Worm (Caenorhabditis elegans) whole organism, young adult: Measurements from ENCODE around the gene Y105C5B.1413.
A peak's percentile ranks its signal among the peaks of the same experiment; 100 is the strongest.

Experiments
- B0336.3 ChIP-seq: fragments of 200-800 bp; sonication (Bioruptor generic); IDR thresholded peaks from 2 replicates; pipeline ENCODE4 v1.3.6; 2022; ENCODE audit warnings: missing genetic modification characterization, missing compliant biosample characterization
- D2030.7 ChIP-seq: fragments of 200-800 bp; sonication (Bioruptor generic); IDR thresholded peaks from 2 replicates; pipeline ENCODE4 v1.3.6; 2022; ENCODE audit warnings: missing genetic modification reagents, missing genetic modification characterization, missing compliant biosample characterization
- F39B2.1 ChIP-seq: fragments of 200-800 bp; sonication (Bioruptor generic); IDR thresholded peaks from 2 replicates; pipeline ENCODE4 v1.3.6; 2022; ENCODE audit warnings: missing genetic modification reagents, missing genetic modification characterization, missing compliant biosample characterization
- F55B11.4 ChIP-seq: sonication (generic microtip); optimal IDR thresholded peaks from 2 replicates; lab custom pipeline; 2016; ENCODE audit warnings: missing compliant biosample characterization, missing genetic modification characterization, borderline replicate concordance; ENCODE audit not compliant: insufficient read depth
- Y53F4B.3 ChIP-seq: fragments of 200-800 bp; sonication (Bioruptor generic); IDR thresholded peaks from 2 replicates; pipeline ENCODE4 v1.3.6; 2022; ENCODE audit warnings: missing genetic modification reagents, missing genetic modification characterization, missing compliant biosample characterization
- Y56A3A.18 ChIP-seq: fragments of 200-800 bp; sonication (Bioruptor generic); IDR thresholded peaks from 2 replicates; pipeline ENCODE4 v1.3.6; 2022; ENCODE audit warnings: missing genetic modification reagents, missing genetic modification characterization, missing compliant biosample characterization
- Y67H2A.10 ChIP-seq: fragments of 200-800 bp; sonication (Bioruptor generic); conservative IDR thresholded peaks from 2 replicates; pipeline ENCODE4 v1.3.6; 2022; ENCODE audit warnings: missing genetic modification reagents, missing genetic modification characterization, missing compliant biosample characterization
- Y79H2A.3 ChIP-seq: fragments of 200-800 bp; sonication (Bioruptor generic); conservative IDR thresholded peaks from 2 replicates; pipeline ENCODE4 v1.3.6; 2022; ENCODE audit warnings: missing genetic modification reagents, missing genetic modification characterization, missing compliant biosample characterization
- ama-1 ChIP-seq, 3 experiments: fragments of 150-350 bp in 1 of 3; sonication (generic microtip) in 2 of 3; optimal IDR thresholded peaks; 2 replicates each; lab custom pipeline; 2014 to 2018; ENCODE audit warnings: missing biosample characterization in 2 of 3, missing genetic modification characterization in 2 of 3, missing genetic modification reagents in 2 of 3
- aptf-2 ChIP-seq: fragments of 200-800 bp; sonication (Bioruptor generic); conservative IDR thresholded peaks from 2 replicates; pipeline ENCODE4 v1.3.6; 2022; ENCODE audit warnings: missing genetic modification reagents, missing genetic modification characterization, missing compliant biosample characterization
- aptf-3 ChIP-seq: fragments of 200-800 bp; sonication (Bioruptor generic); IDR thresholded peaks from 2 replicates; pipeline ENCODE4 v1.3.6; 2022; ENCODE audit warnings: missing genetic modification characterization, missing compliant biosample characterization
- atf-7 ChIP-seq: sonication (generic microtip); optimal IDR thresholded peaks from 2 replicates; lab custom pipeline; 2017; ENCODE audit warnings: mild to moderate bottlenecking, missing genetic modification characterization, missing compliant biosample characterization
- attf-6 ChIP-seq: fragments of 200-800 bp; sonication (Bioruptor generic); IDR thresholded peaks from 2 replicates; pipeline ENCODE4 v1.3.6; 2022; ENCODE audit warnings: missing genetic modification reagents, missing genetic modification characterization, missing compliant biosample characterization
- bed-1 ChIP-seq: fragments of 200-800 bp; sonication (Bioruptor generic); IDR thresholded peaks from 2 replicates; pipeline ENCODE4 v1.3.6; 2022; ENCODE audit warnings: missing genetic modification reagents, missing genetic modification characterization, missing compliant biosample characterization
- cebp-1 ChIP-seq, 2 experiments: fragments of 200-800 bp in 1 of 2; sonication (Bioruptor generic) in 1 of 2; sonication (generic microtip) in 1 of 2; IDR thresholded peaks in 1 of 2; optimal IDR thresholded peaks in 1 of 2; 2 replicates each; pipeline versions ENCODE4 v1.3.6 to Lab custom; 2017 to 2022; ENCODE audit warnings: missing compliant biosample characterization in 2 of 2, missing genetic modification characterization in 2 of 2, mild to moderate bottlenecking in 1 of 2, missing genetic modification reagents in 1 of 2, moderate library complexity in 1 of 2
- ceh-58 ChIP-seq: fragments of 200-800 bp; sonication (Bioruptor generic); IDR thresholded peaks from 2 replicates; pipeline ENCODE4 v1.3.6; 2022; ENCODE audit warnings: missing genetic modification characterization, missing compliant biosample characterization
- ceh-91 ChIP-seq: fragments of 200-800 bp; sonication (Bioruptor generic); IDR thresholded peaks from 2 replicates; pipeline ENCODE4 v1.3.6; 2022; ENCODE audit warnings: missing genetic modification reagents, missing genetic modification characterization, missing compliant biosample characterization
- die-1 ChIP-seq: sonication (generic microtip); optimal IDR thresholded peaks from 2 replicates; lab custom pipeline; 2016; ENCODE audit warnings: missing genotype, mild to moderate bottlenecking, missing genetic modification characterization, missing compliant biosample characterization
- dox-1 ChIP-seq: fragments of 200-800 bp; sonication (Bioruptor generic); IDR thresholded peaks from 2 replicates; pipeline ENCODE4 v1.3.6; 2022; ENCODE audit warnings: missing genetic modification reagents, missing genetic modification characterization, missing compliant biosample characterization
- dpff-1 ChIP-seq: sonication (generic microtip); optimal IDR thresholded peaks from 2 replicates; lab custom pipeline; 2017; ENCODE audit warnings: mild to moderate bottlenecking, missing genetic modification characterization, missing compliant biosample characterization
- egl-18 ChIP-seq: fragments of 200-800 bp; sonication (Bioruptor generic); IDR thresholded peaks from 2 replicates; pipeline ENCODE4 v1.3.6; 2022; ENCODE audit warnings: missing genetic modification reagents, missing genetic modification characterization, missing compliant biosample characterization
- egl-44 ChIP-seq: fragments of 200-800 bp; sonication (Bioruptor generic); IDR thresholded peaks from 2 replicates; pipeline ENCODE4 v1.3.6; 2022; ENCODE audit warnings: missing genetic modification reagents, missing genetic modification characterization, missing compliant biosample characterization
- ets-4 ChIP-seq: fragments of 200-800 bp; sonication (Bioruptor generic); optimal IDR thresholded peaks from 2 replicates; lab custom pipeline; 2018; ENCODE audit warnings: mild to moderate bottlenecking, missing genetic modification characterization, missing compliant biosample characterization
- him-1 ChIP-seq: sonication (generic microtip); optimal IDR thresholded peaks from 2 replicates; lab custom pipeline; 2016; ENCODE audit warnings: missing genotype, missing genetic modification reagents, missing genetic modification characterization, missing compliant biosample characterization
- hsf-1 ChIP-seq: fragments of 200-800 bp; sonication (Bioruptor generic); IDR thresholded peaks from 2 replicates; pipeline ENCODE4 v1.3.6; 2022; ENCODE audit warnings: missing genetic modification reagents, missing genetic modification characterization, missing compliant biosample characterization
- let-526 ChIP-seq: fragments of 200-800 bp; sonication (Bioruptor generic); IDR thresholded peaks from 2 replicates; pipeline ENCODE4 v1.3.6; 2022; ENCODE audit warnings: missing genetic modification reagents, missing genetic modification characterization, missing compliant biosample characterization
- lin-26 ChIP-seq: fragments of 200-800 bp; sonication (Bioruptor generic); IDR thresholded peaks from 2 replicates; pipeline ENCODE4 v1.3.6; 2022; ENCODE audit warnings: missing genetic modification reagents, missing genetic modification characterization, missing compliant biosample characterization
- lin-40 ChIP-seq: sonication (generic microtip); optimal IDR thresholded peaks from 2 replicates; lab custom pipeline; 2016; ENCODE audit warnings: missing genetic modification characterization, mild to moderate bottlenecking, missing compliant biosample characterization, missing genotype, missing genetic modification reagents
- lin-54 ChIP-seq: fragments of 200-800 bp; sonication (Bioruptor generic); optimal IDR thresholded peaks from 2 replicates; lab custom pipeline; 2018; ENCODE audit warnings: mild to moderate bottlenecking, missing genetic modification characterization, missing compliant biosample characterization
- lsl-1 ChIP-seq: fragments of 200-800 bp; sonication (Bioruptor generic); optimal IDR thresholded peaks from 2 replicates; lab custom pipeline; 2018; ENCODE audit warnings: mild to moderate bottlenecking, missing genetic modification characterization, moderate library complexity, missing compliant biosample characterization
- madf-10 ChIP-seq: sonication (generic microtip); optimal IDR thresholded peaks from 2 replicates; lab custom pipeline; 2016; ENCODE audit warnings: mild to moderate bottlenecking, missing genetic modification characterization, missing compliant biosample characterization
- mcd-1 ChIP-seq: fragments of 200-800 bp; sonication (Bioruptor generic); IDR thresholded peaks from 2 replicates; pipeline ENCODE4 v1.3.6; 2022; ENCODE audit warnings: missing genetic modification reagents, missing genetic modification characterization, missing compliant biosample characterization
- nfyb-1 ChIP-seq: fragments of 200-800 bp; sonication (Bioruptor generic); IDR thresholded peaks from 2 replicates; pipeline ENCODE4 v1.3.6; 2022; ENCODE audit warnings: missing genetic modification reagents, missing genetic modification characterization, missing compliant biosample characterization
- nhr-179 ChIP-seq: sonication (generic microtip); optimal IDR thresholded peaks from 2 replicates; lab custom pipeline; 2016; ENCODE audit warnings: mild to moderate bottlenecking, missing genetic modification characterization, missing compliant biosample characterization
- nhr-90 ChIP-seq: sonication (generic microtip); optimal IDR thresholded peaks from 2 replicates; lab custom pipeline; 2016; ENCODE audit warnings: missing genotype, mild to moderate bottlenecking, missing genetic modification characterization, missing compliant biosample characterization
- rcor-1 ChIP-seq: fragments of 200-800 bp; sonication (Bioruptor generic); IDR thresholded peaks from 2 replicates; pipeline ENCODE4 v1.3.6; 2022; ENCODE audit warnings: missing genetic modification reagents, missing genetic modification characterization, missing compliant biosample characterization
- repo-1 ChIP-seq: sonication (generic microtip); optimal IDR thresholded peaks from 2 replicates; lab custom pipeline; 2017; ENCODE audit warnings: mild to moderate bottlenecking, missing genetic modification characterization, missing compliant biosample characterization
- snpc-3.4 ChIP-seq: sonication (generic microtip); optimal IDR thresholded peaks from 2 replicates; lab custom pipeline; 2017; ENCODE audit warnings: missing genetic modification characterization, mild to moderate bottlenecking, missing compliant biosample characterization, antibody characterized with exemption, moderate library complexity, missing genotype, missing genetic modification reagents
- somi-1 ChIP-seq: fragments of 200-800 bp; sonication (Bioruptor generic); optimal IDR thresholded peaks from 2 replicates; lab custom pipeline; 2018; ENCODE audit warnings: mild to moderate bottlenecking, missing genetic modification characterization, missing compliant biosample characterization
- xnd-1 ChIP-seq: sonication (generic microtip); optimal IDR thresholded peaks from 2 replicates; lab custom pipeline; 2016; ENCODE audit warnings: missing genotype, missing genetic modification reagents, missing genetic modification characterization, missing compliant biosample characterization
- zfh-2 ChIP-seq: fragments of 200-800 bp; sonication (Bioruptor generic); conservative IDR thresholded peaks from 2 replicates; pipeline ENCODE4 v1.3.6; 2022; ENCODE audit warnings: missing genetic modification reagents, missing genetic modification characterization, missing compliant biosample characterization
- ztf-18 ChIP-seq: sonication (generic microtip); optimal IDR thresholded peaks from 2 replicates; lab custom pipeline; 2016; ENCODE audit warnings: missing genotype, mild to moderate bottlenecking, missing genetic modification characterization, missing compliant biosample characterization
- ztf-22 ChIP-seq: fragments of 200-800 bp; sonication (Bioruptor generic); optimal IDR thresholded peaks from 2 replicates; lab custom pipeline; 2018; ENCODE audit warnings: mild to moderate bottlenecking, missing genetic modification characterization, moderate library complexity, missing compliant biosample characterization
- ztf-3 ChIP-seq: fragments of 200-800 bp; sonication (Bioruptor generic); optimal IDR thresholded peaks from 2 replicates; lab custom pipeline; 2018; ENCODE audit warnings: mild to moderate bottlenecking, missing genetic modification characterization, missing compliant biosample characterization
- ztf-6 ChIP-seq: fragments of 200-800 bp; sonication (Bioruptor generic); IDR thresholded peaks from 2 replicates; pipeline ENCODE4 v1.3.6; 2022; ENCODE audit warnings: missing genetic modification reagents, missing genetic modification characterization, missing compliant biosample characterization

Gene Y105C5B.1413

ce11 chrIV:16170606-16171033 is 13.8 kb downstream of the Y105C5B.1413 start, which contains the start of gene gln-3 (continued):
- TF ChIP-seq atf-7 (tag; lab: Kevin White, UChicago) (peak; percentile 29), nfyb-1 (GFP tag; lab: Robert Waterston, UW) (peak; percentile 39; the same call in 1 of the 2 replicates), ama-1 (optimal IDR thresholded peaks at IDR 0.05; lab: Kevin White, UChicago) (peak; percentile 6), ama-1 (GFP tag; optimal IDR thresholded peaks at IDR 0.05; lab: Kevin White, UChicago) (no peak), ztf-6 (GFP tag; lab: Robert Waterston, UW) (no peak), nhr-90 (peak; percentile 13), ztf-18 (peak; percentile 30), ceh-91 (GFP tag; lab: Robert Waterston, UW) (no peak)
- TF ChIP-seq, all 124 proteins: peak for 18

ce11 chrIV:16169443-16170105 is 14.8 kb downstream of the Y105C5B.1413 start:
- TF ChIP-seq xnd-1: no peak
- TF ChIP-seq somi-1 (GFP tag; lab: Kevin White, UChicago): no peak
- no peak for TF ChIP-seq snpc-3.4 (tag; lab: Kevin White, UChicago)
- no peak for TF ChIP-seq lin-40 (tag; lab: Kevin White, UChicago)
- TF ChIP-seq hsf-1 (GFP tag; lab: Robert Waterston, UW): no peak
- TF ChIP-seq ets-4 (GFP tag; lab: Kevin White, UChicago): peak; percentile 15
- TF ChIP-seq attf-6 (GFP tag; lab: Robert Waterston, UW): no peak
- TF ChIP-seq F39B2.1 (GFP tag; lab: Robert Waterston, UW): no peak
- no peak for TF ChIP-seq Y67H2A.10 (GFP tag; lab: Robert Waterston, UW)
- no peak for TF ChIP-seq him-1 (tag; lab: Kevin White, UChicago)
- no peak for TF ChIP-seq madf-10 (tag; lab: Kevin White, UChicago)
- 0 out of 2 replicates have a peak, but pooled peaks have one; percentile 14 for TF ChIP-seq B0336.3 (GFP tag; lab: Robert Waterston, UW)
- no peak for TF ChIP-seq dox-1 (GFP tag; lab: Robert Waterston, UW)
- no peak for TF ChIP-seq ztf-22 (GFP tag; lab: Kevin White, UChicago)
- no peak for TF ChIP-seq Y53F4B.3 (GFP tag; lab: Robert Waterston, UW)
- no peak for TF ChIP-seq aptf-2
- TF ChIP-seq cebp-1 (GFP tag; IDR thresholded peaks at IDR 0.05; lab: Robert Waterston, UW): no peak
- TF ChIP-seq cebp-1 (tag; optimal IDR thresholded peaks at IDR 0.05; lab: Kevin White, UChicago): peak; percentile 47
- TF ChIP-seq lsl-1 (GFP tag; lab: Kevin White, UChicago): no peak
- TF ChIP-seq nhr-179: no peak
- TF ChIP-seq let-526: no peak
- TF ChIP-seq Y79H2A.3 (GFP tag; lab: Robert Waterston, UW): no peak
- TF ChIP-seq lin-26 (GFP tag; lab: Robert Waterston, UW): no peak; the same call in 1 of the 2 replicates
- no peak for TF ChIP-seq ztf-3 (GFP tag; lab: Kevin White, UChicago)
- TF ChIP-seq egl-44 (GFP tag; lab: Robert Waterston, UW): no peak
- no peak for TF ChIP-seq aptf-3
- no peak for TF ChIP-seq bed-1
- no peak for TF ChIP-seq Y56A3A.18
- TF ChIP-seq F55B11.4 (tag; lab: Kevin White, UChicago): no peak
- no peak for TF ChIP-seq ceh-58 (GFP tag; lab: Robert Waterston, UW)
- no peak for TF ChIP-seq die-1 (tag; lab: Kevin White, UChicago)
- TF ChIP-seq lin-54 (GFP tag; lab: Kevin White, UChicago): no peak
- no peak for TF ChIP-seq rcor-1
- peak; percentile 20 for TF ChIP-seq repo-1 (tag; lab: Kevin White, UChicago)
- no peak for TF ChIP-seq dpff-1 (tag; lab: Kevin White, UChicago)
- no peak for TF ChIP-seq mcd-1 (GFP tag; lab: Robert Waterston, UW)
- TF ChIP-seq D2030.7: no peak
- no peak for TF ChIP-seq zfh-2 (GFP tag; lab: Robert Waterston, UW)
- TF ChIP-seq ama-1 (optimal IDR thresholded peaks at IDR 0.05; lab: Kevin White, UChicago): no peak
- no peak for TF ChIP-seq ama-1 (GFP tag; optimal IDR thresholded peaks at IDR 0.05; lab: Kevin White, UChicago)
- no peak for TF ChIP-seq egl-18 (GFP tag; lab: Robert Waterston, UW)
